Worm (Caenorhabditis elegans) whole organism, young adult: ENCODE measurements around the gene enri-1.

ENCODE experiments used
- F37B4.10 ChIP-seq: fragments of 200-800 bp; sonication (Bioruptor generic); IDR thresholded peaks from 2 replicates; pipeline ENCODE4 v1.3.6; 2022; ENCODE audit warnings: missing genetic modification characterization, missing compliant biosample characterization
- F49E8.2 ChIP-seq: sonication (generic microtip); optimal IDR thresholded peaks from 3 replicates; lab custom pipeline; 2017; ENCODE audit warnings: missing genetic modification characterization, mild to moderate bottlenecking, missing compliant biosample characterization, antibody characterized with exemption, moderate library complexity; ENCODE audit not compliant: insufficient read depth
- T07F8.4 ChIP-seq: sonication (generic microtip); optimal IDR thresholded peaks from 2 replicates; lab custom pipeline; 2016; ENCODE audit warnings: mild to moderate bottlenecking, missing genetic modification characterization, moderate library complexity, missing compliant biosample characterization
- akir-1 ChIP-seq: fragments of 200-800 bp; sonication (Bioruptor generic); optimal IDR thresholded peaks from 2 replicates; lab custom pipeline; 2018; ENCODE audit warnings: mild to moderate bottlenecking, missing genetic modification characterization, moderate library complexity, missing compliant biosample characterization
- atf-7 ChIP-seq: sonication (generic microtip); optimal IDR thresholded peaks from 2 replicates; lab custom pipeline; 2017; ENCODE audit warnings: mild to moderate bottlenecking, missing genetic modification characterization, missing compliant biosample characterization
- athp-1 ChIP-seq: sonication (generic microtip); optimal IDR thresholded peaks from 2 replicates; lab custom pipeline; 2017; ENCODE audit warnings: mild to moderate bottlenecking, missing genetic modification characterization, missing compliant biosample characterization
- bed-1 ChIP-seq: fragments of 200-800 bp; sonication (Bioruptor generic); IDR thresholded peaks from 2 replicates; pipeline ENCODE4 v1.3.6; 2022; ENCODE audit warnings: missing genetic modification reagents, missing genetic modification characterization, missing compliant biosample characterization
- bed-2 ChIP-seq: fragments of 200-800 bp; sonication (Bioruptor generic); IDR thresholded peaks from 2 replicates; pipeline ENCODE4 v1.3.6; 2022; ENCODE audit warnings: missing genetic modification reagents, missing genetic modification characterization, missing compliant biosample characterization
- ceh-79 ChIP-seq: sonication (generic microtip); optimal IDR thresholded peaks from 2 replicates; lab custom pipeline; 2017; ENCODE audit warnings: mild to moderate bottlenecking, missing genetic modification characterization, missing compliant biosample characterization
- die-1 ChIP-seq: sonication (generic microtip); optimal IDR thresholded peaks from 2 replicates; lab custom pipeline; 2016; ENCODE audit warnings: missing genotype, mild to moderate bottlenecking, missing genetic modification characterization, missing compliant biosample characterization
- egrh-3 ChIP-seq: fragments of 200-800 bp; sonication (Bioruptor generic); IDR thresholded peaks from 2 replicates; pipeline ENCODE4 v1.3.6; 2022; ENCODE audit warnings: missing genetic modification reagents, missing genetic modification characterization, missing compliant biosample characterization
- gei-17 ChIP-seq: fragments of 200-800 bp; sonication (Bioruptor generic); optimal IDR thresholded peaks from 2 replicates; lab custom pipeline; 2018; ENCODE audit warnings: mild to moderate bottlenecking, missing genetic modification characterization, missing compliant biosample characterization
- hlh-12 ChIP-seq: sonication (generic microtip); optimal IDR thresholded peaks from 2 replicates; lab custom pipeline; 2016; ENCODE audit warnings: missing genetic modification characterization, missing compliant biosample characterization
- hlh-26 ChIP-seq: fragments of 200-800 bp; sonication (Bioruptor generic); conservative IDR thresholded peaks from 2 replicates; pipeline ENCODE4 v1.3.6; 2022; ENCODE audit warnings: missing genetic modification reagents, missing genetic modification characterization, missing compliant biosample characterization
- hmg-1.2 ChIP-seq: fragments of 200-800 bp; sonication (Bioruptor generic); IDR thresholded peaks from 2 replicates; pipeline ENCODE4 v1.3.6; 2022; ENCODE audit warnings: missing genetic modification reagents, missing genetic modification characterization, missing compliant biosample characterization
- lin-26 ChIP-seq: fragments of 200-800 bp; sonication (Bioruptor generic); IDR thresholded peaks from 2 replicates; pipeline ENCODE4 v1.3.6; 2022; ENCODE audit warnings: missing genetic modification reagents, missing genetic modification characterization, missing compliant biosample characterization
- lin-35 ChIP-seq, 3 experiments: fragments of 150-350 bp in 2 of 3; sonication (generic microtip) in 1 of 3; optimal IDR thresholded peaks; 2 replicates each; lab custom pipeline; 2014 to 2018; ENCODE audit warnings: missing biosample characterization in 3 of 3, missing genetic modification characterization in 3 of 3, missing genetic modification reagents in 3 of 3
- lin-40 ChIP-seq: sonication (generic microtip); optimal IDR thresholded peaks from 2 replicates; lab custom pipeline; 2016; ENCODE audit warnings: missing genetic modification characterization, mild to moderate bottlenecking, missing compliant biosample characterization, missing genotype, missing genetic modification reagents
- madf-3 ChIP-seq: fragments of 200-800 bp; sonication (Bioruptor generic); IDR thresholded peaks from 2 replicates; pipeline ENCODE4 v1.3.6; 2022; ENCODE audit warnings: missing genetic modification reagents, missing genetic modification characterization, missing compliant biosample characterization
- madf-8 ChIP-seq: fragments of 200-800 bp; sonication (Bioruptor generic); conservative IDR thresholded peaks from 2 replicates; pipeline ENCODE4 v1.3.6; 2022; ENCODE audit warnings: missing genetic modification reagents, missing genetic modification characterization, missing compliant biosample characterization
- mel-28 ChIP-seq: sonication (generic microtip); optimal IDR thresholded peaks from 2 replicates; lab custom pipeline; 2016; ENCODE audit warnings: borderline replicate concordance, mild to moderate bottlenecking, missing genetic modification characterization, missing compliant biosample characterization
- mxl-1 ChIP-seq: sonication (generic microtip); optimal IDR thresholded peaks from 2 replicates; lab custom pipeline; 2016; ENCODE audit warnings: missing genetic modification characterization, missing compliant biosample characterization
- nfyb-1 ChIP-seq: fragments of 200-800 bp; sonication (Bioruptor generic); IDR thresholded peaks from 2 replicates; pipeline ENCODE4 v1.3.6; 2022; ENCODE audit warnings: missing genetic modification reagents, missing genetic modification characterization, missing compliant biosample characterization
- nhr-90 ChIP-seq: sonication (generic microtip); optimal IDR thresholded peaks from 2 replicates; lab custom pipeline; 2016; ENCODE audit warnings: missing genotype, mild to moderate bottlenecking, missing genetic modification characterization, missing compliant biosample characterization
- pha-4 ChIP-seq: fragments of 150-350 bp; sonication (generic microtip); optimal IDR thresholded peaks from 2 replicates; lab custom pipeline; 2014; ENCODE audit warnings: missing biosample characterization, missing genetic modification reagents, missing genetic modification characterization
- snpc-1.1 ChIP-seq: sonication (generic microtip); optimal IDR thresholded peaks from 2 replicates; lab custom pipeline; 2017; ENCODE audit warnings: missing genetic modification characterization, mild to moderate bottlenecking, missing compliant biosample characterization, antibody characterized with exemption, moderate library complexity, missing genotype, missing genetic modification reagents; ENCODE audit not compliant: insufficient read depth
- snpc-4 ChIP-seq, 5 experiments: fragments of 150-350 bp in 1 of 5; sonication (generic microtip) in 4 of 5; optimal IDR thresholded peaks; 2 replicates each; lab custom pipeline; 2014 to 2018; ENCODE audit warnings: missing genetic modification characterization in 5 of 5, missing biosample characterization in 3 of 5, antibody characterized with exemption in 2 of 5, mild to moderate bottlenecking in 2 of 5, missing compliant biosample characterization in 2 of 5, missing genotype in 2 of 5, moderate library complexity in 2 of 5, missing genetic modification reagents in 1 of 5
- sptf-2 ChIP-seq: fragments of 200-800 bp; sonication (Bioruptor generic); optimal IDR thresholded peaks from 2 replicates; lab custom pipeline; 2018; ENCODE audit warnings: mild to moderate bottlenecking, missing genetic modification characterization, missing compliant biosample characterization
- zfh-2 ChIP-seq: fragments of 200-800 bp; sonication (Bioruptor generic); conservative IDR thresholded peaks from 2 replicates; pipeline ENCODE4 v1.3.6; 2022; ENCODE audit warnings: missing genetic modification reagents, missing genetic modification characterization, missing compliant biosample characterization
- ztf-28 ChIP-seq: fragments of 200-800 bp; sonication (Bioruptor generic); IDR thresholded peaks from 2 replicates; pipeline ENCODE4 v1.3.6; 2022; ENCODE audit warnings: missing genetic modification reagents, missing genetic modification characterization, missing compliant biosample characterization
- ztf-3 ChIP-seq: fragments of 200-800 bp; sonication (Bioruptor generic); optimal IDR thresholded peaks from 2 replicates; lab custom pipeline; 2018; ENCODE audit warnings: mild to moderate bottlenecking, missing genetic modification characterization, missing compliant biosample characterization

Gene enri-1

DNA sequence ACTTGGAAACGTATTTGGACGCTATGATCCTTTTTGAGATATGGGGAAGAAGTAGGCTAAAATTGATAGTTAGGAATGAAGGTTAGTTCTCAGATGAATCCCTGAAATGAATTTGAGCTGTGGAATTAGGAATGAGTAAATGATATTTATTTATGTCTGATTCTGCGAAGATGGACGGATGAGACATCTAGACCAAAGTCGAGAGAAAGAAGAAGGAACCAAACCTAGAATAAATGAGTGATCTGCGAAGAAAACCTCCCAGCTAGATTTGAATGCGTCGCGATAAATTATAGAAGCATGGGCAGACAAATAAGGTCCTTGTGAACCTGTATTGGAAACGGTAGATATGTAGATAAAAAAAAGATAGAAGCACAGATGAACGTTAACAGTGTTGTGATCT is 18.6 kb upstream of the enri-1 start, which contains the start of gene F43C11.16:
TSS of gene F43C11.16 (minus strand) at position 101 of the 400 bp plus-strand sequence.
- TF ChIP-seq pha-4 (tag; lab: Kevin White, UChicago): no peak
- no peak for TF ChIP-seq ztf-3 (GFP tag; lab: Kevin White, UChicago)
- TF ChIP-seq nfyb-1 (GFP tag; lab: Robert Waterston, UW): no peak
- no peak for TF ChIP-seq gei-17 (GFP tag; lab: Kevin White, UChicago)
- TF ChIP-seq akir-1 (GFP tag; lab: Kevin White, UChicago): no peak

DNA sequence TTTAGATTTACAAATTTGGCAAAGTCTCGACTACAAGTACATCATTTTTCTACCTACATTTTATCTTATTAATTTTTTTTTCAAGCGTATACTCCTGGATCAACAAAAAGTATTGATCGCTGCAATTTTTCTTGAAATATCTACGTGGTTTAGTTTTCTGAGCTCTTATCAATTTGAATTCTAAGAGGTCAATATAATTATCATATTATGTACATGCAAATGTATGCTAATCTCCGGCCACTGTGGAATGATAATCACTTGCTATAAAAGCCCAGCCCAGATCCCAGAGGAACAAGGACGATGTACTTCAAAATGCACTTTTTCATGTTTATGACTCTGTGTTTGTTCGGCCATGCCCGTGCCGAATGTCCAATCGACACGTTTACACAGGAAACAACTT is 15.4 kb upstream of the enri-1 start, which contains the start of gene F43C11.1:
TSS of gene F43C11.1 (plus strand) at position 301 of the 400 bp plus-strand sequence.
- no peak for TF ChIP-seq snpc-4 (GFP tag; optimal IDR thresholded peaks at IDR 0.05; lab: Kevin White, UChicago)
- no peak for TF ChIP-seq snpc-4 (tag; optimal IDR thresholded peaks at IDR 0.05; lab: Kevin White, UChicago)
- no peak for TF ChIP-seq die-1
- TF ChIP-seq snpc-1.1 (tag; lab: Kevin White, UChicago): no peak
- TF ChIP-seq lin-35 (GFP tag; optimal IDR thresholded peaks at IDR 0.05; lab: Kevin White, UChicago): no peak
- TF ChIP-seq hmg-1.2 (GFP tag; lab: Robert Waterston, UW): no peak
- TF ChIP-seq T07F8.4: no peak

DNA sequence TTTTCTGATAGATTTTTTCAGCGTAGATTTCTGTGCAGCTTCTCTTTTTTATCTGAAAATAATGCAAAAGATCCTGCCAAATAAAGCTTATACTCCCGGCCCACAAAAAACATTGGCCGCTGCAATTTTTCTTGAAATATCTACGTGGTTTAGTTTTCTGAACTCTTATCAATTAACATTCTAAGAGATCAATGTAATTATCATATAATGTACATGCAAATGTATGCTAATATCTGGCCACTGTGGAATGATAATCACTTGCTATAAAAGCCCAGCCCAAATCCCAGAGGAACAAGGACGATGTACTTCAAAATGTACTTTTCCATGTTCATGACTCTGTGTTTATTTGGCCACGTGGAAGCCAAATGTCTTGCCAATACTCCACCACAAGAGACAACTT is 13.1 kb upstream of the enri-1 start, which contains the start of gene F43C11.2:
TSS of gene F43C11.2 (plus strand) at position 301 of the 400 bp plus-strand sequence.
- no peak for TF ChIP-seq F37B4.10 (GFP tag; lab: Robert Waterston, UW)
- no peak for TF ChIP-seq ceh-79 (tag; lab: Kevin White, UChicago)
- TF ChIP-seq nhr-90 (tag; lab: Kevin White, UChicago): no peak
- no peak for TF ChIP-seq pha-4 (tag; lab: Kevin White, UChicago)
- no peak for TF ChIP-seq zfh-2 (GFP tag; lab: Robert Waterston, UW)
- no peak for TF ChIP-seq bed-2 (GFP tag; lab: Robert Waterston, UW)
- TF ChIP-seq atf-7 (tag; lab: Kevin White, UChicago): no peak
- no peak for TF ChIP-seq gei-17 (GFP tag; lab: Kevin White, UChicago)
- TF ChIP-seq madf-3: no peak
- no peak for TF ChIP-seq madf-8 (GFP tag; lab: Robert Waterston, UW)
- TF ChIP-seq lin-26 (GFP tag; lab: Robert Waterston, UW): no peak
- no peak for TF ChIP-seq mel-28 (tag; lab: Kevin White, UChicago)
- TF ChIP-seq athp-1: no peak
- no peak for TF ChIP-seq nfyb-1 (GFP tag; lab: Robert Waterston, UW)
- TF ChIP-seq lin-40 (tag; lab: Kevin White, UChicago): no peak

DNA sequence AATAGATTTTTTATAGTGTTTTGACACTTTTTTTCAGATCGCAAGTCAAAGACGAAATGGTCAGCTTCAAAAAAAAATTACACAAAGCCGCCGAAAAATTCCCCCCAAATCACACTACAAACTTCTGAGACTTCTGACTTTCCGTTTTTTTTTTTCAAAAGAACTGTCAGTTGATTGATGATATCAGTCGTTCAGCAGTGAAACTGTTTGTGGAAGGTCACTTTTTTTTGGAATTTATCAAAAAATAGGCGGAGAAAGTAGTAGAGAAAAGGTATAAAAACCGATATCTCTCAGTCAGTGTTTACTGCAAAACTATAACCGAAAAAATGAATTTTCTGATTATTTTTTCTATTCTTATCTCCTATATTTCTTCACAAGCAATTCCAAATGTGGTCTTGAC is 11.6 kb upstream of the enri-1 start, which contains the start of gene F43C11.3:
TSS of gene F43C11.3 (plus strand) at position 301 of the 400 bp plus-strand sequence.
- TF ChIP-seq hlh-12 (tag; lab: Kevin White, UChicago) (no peak), ztf-28 (GFP tag; lab: Robert Waterston, UW) (no peak)

DNA sequence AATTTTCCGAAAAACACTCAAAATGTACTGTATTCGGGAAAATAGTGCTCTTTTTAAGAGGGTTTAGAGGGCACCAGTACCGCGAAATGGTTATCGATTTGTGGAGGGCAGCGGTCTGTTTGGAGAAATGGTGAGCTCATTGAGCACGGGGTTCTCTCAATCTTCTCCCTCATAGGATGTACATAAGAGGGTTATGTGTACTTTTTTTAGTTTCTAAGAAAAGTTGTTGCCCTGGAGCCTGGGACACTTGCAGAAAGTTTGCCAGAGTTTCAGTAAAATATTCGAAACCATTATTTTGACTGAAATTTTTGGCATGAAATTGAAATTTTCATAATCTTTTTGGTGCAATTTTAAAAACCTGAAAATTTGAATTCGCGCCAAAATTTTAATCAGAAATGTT is 11.1 kb upstream of the enri-1 start, which contains the start of gene F43C11.10:
TSS of gene F43C11.10 (minus strand) at position 101 of the 400 bp plus-strand sequence.
- TF ChIP-seq hlh-26 (GFP tag; lab: Robert Waterston, UW) (no peak), bed-1 (GFP tag; lab: Robert Waterston, UW) (no peak), mxl-1 (tag; lab: Kevin White, UChicago) (no peak), sptf-2 (GFP tag; lab: Kevin White, UChicago) (no peak), egrh-3 (GFP tag; lab: Robert Waterston, UW) (no peak), F49E8.2 (tag; lab: Kevin White, UChicago) (no peak)
- TF ChIP-seq, all 124 proteins: peak for 0
